Fruit fly (Drosophila melanogaster): Measurements from ENCODE around the gene Ir68a.

Gene Ir68a

dm6 chr3L:11256147-11256971 lies 20.3 kb upstream of the Ir68a start (continued):
- TF ChIP-seq CG2875 (GFP tag; optimal IDR thresholded peaks at IDR 0.05), result peak; percentile 72
- TF ChIP-seq crp (GFP tag; optimal IDR thresholded peaks at IDR 0.05), result peak in 1 of 2 experiments; percentile 32
- TF ChIP-seq CG9876 (GFP tag; optimal IDR thresholded peaks at IDR 0.05), result no peak
- TF ChIP-seq eyg (GFP tag; optimal IDR thresholded peaks at IDR 0.05), result peak; percentile 17
- peak; percentile 62 for TF ChIP-seq lilli (GFP tag; optimal IDR thresholded peaks at IDR 0.05)
- no peak for TF ChIP-seq CHES-1-like (GFP tag; optimal IDR thresholded peaks at IDR 0.05)
- TF ChIP-seq CG8388 (GFP tag; optimal IDR thresholded peaks at IDR 0.05), result peak; percentile 81
- no peak for TF ChIP-seq disco-r (GFP tag; optimal IDR thresholded peaks at IDR 0.05)
- peak; percentile 61 for TF ChIP-seq lbe (GFP tag; optimal IDR thresholded peaks at IDR 0.05)
- TF ChIP-seq vvl (GFP tag; IDR thresholded peaks at IDR 0.05), result peak; percentile 67; the same call in 1 of the 2 replicates
- peak; percentile 86 for TF ChIP-seq dmrt11E (tag; optimal IDR thresholded peaks at IDR 0.05)
- no peak for TF ChIP-seq hkb (optimal IDR thresholded peaks at IDR 0.05)
- 0 out of 2 replicates have a peak, but pooled peaks have one; percentile 54 for TF ChIP-seq hkb (GFP tag; IDR thresholded peaks at IDR 0.05)
- peak; percentile 47 for TF ChIP-seq tgo (GFP tag; IDR thresholded peaks at IDR 0.05)
- TF ChIP-seq Antp (GFP tag; optimal IDR thresholded peaks at IDR 0.05), result peak; percentile 38
- peak; percentile 86 for TF ChIP-seq kni (GFP tag; optimal IDR thresholded peaks at IDR 0.05)
- no peak for TF ChIP-seq zen2 (GFP tag; IDR thresholded peaks at IDR 0.05; ENCODE audit: partially characterized antibody)
- peak; percentile 67 for TF ChIP-seq trem (tag; optimal IDR thresholded peaks at IDR 0.05)
- peak; percentile 38 for TF ChIP-seq fd3F (GFP tag; optimal IDR thresholded peaks at IDR 0.05)
- no peak for TF ChIP-seq br (optimal IDR thresholded peaks at IDR 0.05)
- no peak for TF ChIP-seq CG13894 (tag; optimal IDR thresholded peaks at IDR 0.05)
- TF ChIP-seq run (tag; optimal IDR thresholded peaks at IDR 0.05), result peak; percentile 52
- TF ChIP-seq CG18619 (GFP tag; optimal IDR thresholded peaks at IDR 0.05), result peak; percentile 82
- TF ChIP-seq CG2199 (GFP tag; IDR thresholded peaks at IDR 0.05), result peak; percentile 86
- no peak for TF ChIP-seq gfzf (GFP tag; optimal IDR thresholded peaks at IDR 0.05)
- TF ChIP-seq CG14014 (GFP tag; IDR thresholded peaks at IDR 0.05), result peak; percentile 70
- TF ChIP-seq al (GFP tag; IDR thresholded peaks at IDR 0.05), result peak; percentile 27; the same call in 1 of the 2 replicates
- peak; percentile 82 for TF ChIP-seq grau (tag; optimal IDR thresholded peaks at IDR 0.05)
- peak; percentile 86 for TF ChIP-seq CG4424 (GFP tag; optimal IDR thresholded peaks at IDR 0.05)
- TF ChIP-seq CG1832 (GFP tag; optimal IDR thresholded peaks at IDR 0.05), result no peak
- TF ChIP-seq Scr (GFP tag; IDR thresholded peaks at IDR 0.05; ENCODE audit: partially characterized antibody), result no peak
- peak; percentile 76 for TF ChIP-seq CG3281 (GFP tag; optimal IDR thresholded peaks at IDR 0.05)
- peak; percentile 72 for TF ChIP-seq BtbVII (GFP tag; optimal IDR thresholded peaks at IDR 0.05)
- TF ChIP-seq ftz-f1 (GFP tag; optimal IDR thresholded peaks at IDR 0.05), result no peak
- peak; percentile 35; the same call in 1 of the 2 replicates for TF ChIP-seq wdn (GFP tag; IDR thresholded peaks at IDR 0.05)
- TF ChIP-seq so (GFP tag; IDR thresholded peaks at IDR 0.05), result peak; percentile 60; the same call in 2 of the 3 replicates
- TF ChIP-seq CG9797 (GFP tag; optimal IDR thresholded peaks at IDR 0.05), result peak; percentile 20
- no peak for TF ChIP-seq yki (optimal IDR thresholded peaks at IDR 0.05)
- peak; percentile 73 for TF ChIP-seq CG5245 (GFP tag; optimal IDR thresholded peaks at IDR 0.05)
- TF ChIP-seq sna (GFP tag; IDR thresholded peaks at IDR 0.05; ENCODE audit: partially characterized antibody), result no peak
- peak; percentile 43 for TF ChIP-seq CG8290 (GFP tag; optimal IDR thresholded peaks at IDR 0.05)
- peak; percentile 67 to 85 for TF ChIP-seq CG8290 (tag; optimal IDR thresholded peaks at IDR 0.05)
- TF ChIP-seq Chrac-16 (GFP tag; optimal IDR thresholded peaks at IDR 0.05), result peak; percentile 72
- no peak for TF ChIP-seq ERR (GFP tag; optimal IDR thresholded peaks at IDR 0.05)
- TF ChIP-seq Spps (tag; optimal IDR thresholded peaks at IDR 0.05), result peak; percentile 49
- peak; percentile 63 for TF ChIP-seq ranshi (GFP tag; IDR thresholded peaks at IDR 0.05)
- TF ChIP-seq CG33213 (GFP tag; optimal IDR thresholded peaks at IDR 0.05), result no peak
- 0 out of 2 replicates have a peak, but pooled peaks have one; percentile 35 for TF ChIP-seq toy (GFP tag; IDR thresholded peaks at IDR 0.05)
- TF ChIP-seq CG11247 (GFP tag; IDR thresholded peaks at IDR 0.05), result peak; percentile 46
- TF ChIP-seq CG16779 (GFP tag; IDR thresholded peaks at IDR 0.05), result peak; percentile 78

Data from whole organism, embryonic.